Worm (Caenorhabditis elegans): ENCODE results near the gene glt-3.

- TF ChIP-seq pag-3 (tag; optimal IDR thresholded peaks at IDR 0.05; ENCODE audit: borderline replicate concordance): no peak
- no peak for TF ChIP-seq unc-42 (tag; optimal IDR thresholded peaks at IDR 0.05)
- TF ChIP-seq sox-4 (tag; optimal IDR thresholded peaks at IDR 0.05): no peak
- no peak for TF ChIP-seq Y22D7AL.16 (tag; optimal IDR thresholded peaks at IDR 0.05)
- TF ChIP-seq C08G9.2 (tag; optimal IDR thresholded peaks at IDR 0.05): no peak
- no peak for TF ChIP-seq unc-86 (tag; optimal IDR thresholded peaks at IDR 0.05)
- TF ChIP-seq dmd-4 (tag; optimal IDR thresholded peaks at IDR 0.05; ENCODE audit: borderline replicate concordance): no peak
- TF ChIP-seq nhr-11 (tag; optimal IDR thresholded peaks at IDR 0.05): no peak
- TF ChIP-seq nfya-1 (tag; optimal IDR thresholded peaks at IDR 0.05): no peak
- TF ChIP-seq tbx-2 (tag; optimal IDR thresholded peaks at IDR 0.05): no peak
- TF ChIP-seq fkh-10 (GFP tag; optimal IDR thresholded peaks at IDR 0.05): no peak
- no peak for TF ChIP-seq sox-2 (GFP tag; IDR thresholded peaks at IDR 0.05)
- no peak for TF ChIP-seq pqm-1 (tag; optimal IDR thresholded peaks at IDR 0.05)
- no peak for TF ChIP-seq ama-1 (optimal IDR thresholded peaks at IDR 0.05)
These were observed 19.2 kb upstream of the glt-3 start for ce11 chrIV:10110870-10111269.

Data from whole organism, late embryonic.